Fruit fly (Drosophila melanogaster) whole organism, pupa: ENCODE results near the gene pico.

Experiments
- CG12605 ChIP-seq: fragments of 200-800 bp; sonication (Bioruptor generic); IDR thresholded peaks from 2 replicates; pipeline ENCODE4 v1.3.6; 2022; ENCODE audit warnings: missing biosample characterization, missing genetic modification characterization
- CG14655 ChIP-seq: fragments of 200-800 bp; sonication (Bioruptor generic); optimal IDR thresholded peaks from 3 replicates; lab custom pipeline; 2017; ENCODE audit warnings: mild to moderate bottlenecking, missing biosample characterization, missing genetic modification reagents, missing genetic modification characterization
- CG32121 ChIP-seq: fragments of 200-800 bp; sonication (Bioruptor generic); IDR thresholded peaks from 2 replicates; pipeline ENCODE4 v1.3.6; 2022; ENCODE audit warnings: missing biosample characterization, missing genetic modification characterization
- EcR ChIP-seq: fragments of 200-800 bp; sonication (Bioruptor generic); optimal IDR thresholded peaks from 3 replicates; lab custom pipeline; 2019; ENCODE audit warnings: missing biosample characterization, missing genetic modification characterization, mild to moderate bottlenecking, moderate library complexity, missing genetic modification reagents
- fd96Ca ChIP-seq: fragments of 200-800 bp; sonication (Bioruptor generic); IDR thresholded peaks from 3 replicates; pipeline ENCODE4 v1.3.6; 2022; ENCODE audit warnings: missing biosample characterization, missing genetic modification characterization
- gl ChIP-seq: fragments of 200-800 bp; sonication (Bioruptor generic); optimal IDR thresholded peaks from 2 replicates; lab custom pipeline; 2018; ENCODE audit warnings: missing biosample characterization, mild to moderate bottlenecking, missing genetic modification characterization

DNA sequence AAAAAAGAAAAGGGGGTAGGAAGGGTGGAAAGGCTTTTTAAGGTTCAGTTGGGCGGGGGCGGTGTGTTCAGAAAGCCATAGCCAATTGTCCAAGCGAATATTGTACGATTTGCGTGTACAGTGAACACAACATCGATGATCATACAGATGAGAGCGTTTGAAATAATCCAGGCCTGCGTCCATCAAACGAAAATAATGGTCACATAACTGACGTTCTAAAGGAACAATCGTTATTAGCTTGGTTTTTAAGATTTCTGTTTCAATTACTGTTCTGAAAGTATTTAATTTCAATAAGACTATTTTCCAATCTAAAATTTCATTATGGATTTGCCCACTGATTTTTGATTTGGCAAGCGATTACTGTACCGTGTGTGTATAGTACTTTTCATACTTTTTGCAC lies 26.7 kb downstream of the pico start:
- TF ChIP-seq EcR (GFP tag; lab: Kevin White, UChicago), result no peak
- TF ChIP-seq CG14655 (GFP tag; lab: Kevin White, UChicago), result no peak
- no peak for TF ChIP-seq gl (tag; lab: Kevin White, UChicago)
- TF ChIP-seq CG12605 (GFP tag; lab: Robert Waterston, UW), result no peak
- TF ChIP-seq fd96Ca (GFP tag; lab: Robert Waterston, UW), result no peak
- TF ChIP-seq CG32121, result no peak
